Worm (Caenorhabditis elegans) whole organism, L4 larva: ENCODE data around the gene srx-134.
A peak's percentile ranks its signal among the peaks of the same experiment; 100 is the strongest.

Source experiments
- D1046.2 ChIP-seq: fragments of 200-800 bp; sonication (Bioruptor generic); IDR thresholded peaks from 2 replicates; pipeline ENCODE4 v1.3.6; 2022; ENCODE audit warnings: missing genetic modification characterization, missing compliant biosample characterization
- F44E2.7 ChIP-seq: fragments of 200-800 bp; sonication (Bioruptor generic); IDR thresholded peaks from 2 replicates; pipeline ENCODE4 v2.1.2; 2022; ENCODE audit warnings: missing genetic modification characterization, missing compliant biosample characterization
- T26A8.4 ChIP-seq: fragments of 200-800 bp; sonication (Bioruptor generic); IDR thresholded peaks from 2 replicates; pipeline ENCODE4 v1.3.6; 2022; ENCODE audit warnings: missing genetic modification characterization, missing compliant biosample characterization
- ZK337.2 ChIP-seq: fragments of 200-800 bp; sonication (Bioruptor generic); IDR thresholded peaks from 2 replicates; pipeline ENCODE4 v1.3.6; 2022; ENCODE audit warnings: missing genetic modification reagents, missing genetic modification characterization, missing compliant biosample characterization
- ZK546.5 ChIP-seq, 2 experiments: sonication (generic microtip); optimal IDR thresholded peaks; 2 replicates each; lab custom pipeline; 2017; ENCODE audit warnings: missing biosample characterization in 2 of 2, missing genetic modification characterization in 2 of 2
- aha-1 ChIP-seq: fragments of 150-350 bp; peaks from one replicate; lab custom pipeline; 2014; ENCODE audit warnings: missing biosample characterization, missing genetic modification characterization
- ama-1 ChIP-seq: fragments of 150-350 bp; optimal IDR thresholded peaks from 2 replicates; lab custom pipeline; 2014; ENCODE audit warnings: inconsistent platforms, mixed read lengths
- attf-4 ChIP-seq: sonication (generic microtip); optimal IDR thresholded peaks from 3 replicates; lab custom pipeline; 2017; ENCODE audit warnings: missing biosample characterization, missing genetic modification characterization
- ceh-20 ChIP-seq: fragments of 200-800 bp; sonication (Bioruptor generic); IDR thresholded peaks from 2 replicates; pipeline ENCODE4 v1.3.6; 2022; ENCODE audit warnings: missing genetic modification reagents, missing genetic modification characterization, missing compliant biosample characterization
- ceh-62 ChIP-seq: sonication (generic microtip); optimal IDR thresholded peaks from 2 replicates; lab custom pipeline; 2017; ENCODE audit warnings: missing biosample characterization, missing genetic modification characterization
- ceh-82 ChIP-seq: sonication (generic microtip); optimal IDR thresholded peaks from 2 replicates; lab custom pipeline; 2017; ENCODE audit warnings: missing biosample characterization, missing genetic modification characterization
- cey-2 ChIP-seq: sonication (generic microtip); optimal IDR thresholded peaks from 3 replicates; lab custom pipeline; 2017; ENCODE audit warnings: missing genetic modification characterization, mild to moderate bottlenecking, missing compliant biosample characterization, antibody characterized with exemption, borderline replicate concordance; ENCODE audit not compliant: insufficient read depth
- daf-8 ChIP-seq: fragments of 200-800 bp; sonication (Bioruptor generic); IDR thresholded peaks from 2 replicates; pipeline ENCODE4 v1.3.6; 2022; ENCODE audit warnings: missing genetic modification characterization, missing compliant biosample characterization
- dmd-8 ChIP-seq: fragments of 200-800 bp; sonication (Bioruptor generic); IDR thresholded peaks from 2 replicates; pipeline ENCODE4 v1.3.6; 2022; ENCODE audit warnings: missing genetic modification characterization, missing compliant biosample characterization
- dpl-1 ChIP-seq: fragments of 150-350 bp; optimal IDR thresholded peaks from 2 replicates; lab custom pipeline; 2014; ENCODE audit warnings: missing biosample characterization, missing genetic modification reagents, missing genetic modification characterization
- dve-1 ChIP-seq: sonication (generic microtip); optimal IDR thresholded peaks from 2 replicates; lab custom pipeline; 2017; ENCODE audit warnings: antibody characterized with exemption, mild to moderate bottlenecking, missing genetic modification characterization, missing compliant biosample characterization; ENCODE audit not compliant: insufficient read depth
- fkh-10 ChIP-seq: fragments of 150-350 bp; optimal IDR thresholded peaks from 2 replicates; lab custom pipeline; 2014; ENCODE audit warnings: missing biosample characterization, missing genetic modification reagents, missing genetic modification characterization
- gei-8 ChIP-seq: fragments of 200-800 bp; sonication (Bioruptor generic); optimal IDR thresholded peaks from 2 replicates; lab custom pipeline; 2018; ENCODE audit warnings: mild to moderate bottlenecking, missing genetic modification characterization, missing compliant biosample characterization
- mep-1 ChIP-seq: fragments of 150-350 bp; sonication (generic microtip); optimal IDR thresholded peaks from 3 replicates; lab custom pipeline; 2014; ENCODE audit warnings: missing biosample characterization, missing genetic modification characterization
- mxl-3 ChIP-seq: fragments of 200-800 bp; sonication (Bioruptor generic); optimal IDR thresholded peaks from 2 replicates; lab custom pipeline; 2018; ENCODE audit warnings: mild to moderate bottlenecking, missing genetic modification characterization, missing compliant biosample characterization
- nhr-10 ChIP-seq: fragments of 150-350 bp; optimal IDR thresholded peaks from 2 replicates; lab custom pipeline; 2014; ENCODE audit warnings: missing biosample characterization, missing genetic modification characterization
- nhr-25 ChIP-seq: sonication (generic microtip); optimal IDR thresholded peaks from 2 replicates; lab custom pipeline; 2017; ENCODE audit warnings: missing genetic modification characterization, mild to moderate bottlenecking, missing compliant biosample characterization, antibody characterized with exemption, moderate library complexity, borderline replicate concordance; ENCODE audit not compliant: insufficient read depth
- nhr-41 ChIP-seq: fragments of 200-800 bp; sonication (Bioruptor generic); IDR thresholded peaks from 2 replicates; pipeline ENCODE4 v1.3.6; 2022; ENCODE audit warnings: missing genetic modification reagents, missing genetic modification characterization, missing compliant biosample characterization
- nhr-48 ChIP-seq: sonication (generic microtip); optimal IDR thresholded peaks from 2 replicates; lab custom pipeline; 2016; ENCODE audit warnings: mild to moderate bottlenecking, missing genetic modification characterization, missing compliant biosample characterization
- nhr-77 ChIP-seq: fragments of 150-350 bp; optimal IDR thresholded peaks from 2 replicates; lab custom pipeline; 2014; ENCODE audit warnings: missing biosample characterization, missing genetic modification characterization
- php-3 ChIP-seq: fragments of 200-800 bp; sonication (Bioruptor generic); IDR thresholded peaks from 2 replicates; pipeline ENCODE4 v1.3.6; 2022; ENCODE audit warnings: missing genetic modification reagents, missing genetic modification characterization, missing compliant biosample characterization
- rbr-2 ChIP-seq: sonication (generic microtip); optimal IDR thresholded peaks from 2 replicates; lab custom pipeline; 2016; ENCODE audit warnings: missing genotype, missing genetic modification characterization, missing compliant biosample characterization
- set-16 ChIP-seq: fragments of 200-800 bp; sonication (Bioruptor generic); IDR thresholded peaks from 2 replicates; pipeline ENCODE4 v1.3.6; 2022; ENCODE audit warnings: missing genetic modification reagents, missing genetic modification characterization, missing compliant biosample characterization
- tag-97 ChIP-seq: fragments of 200-800 bp; sonication (Bioruptor generic); IDR thresholded peaks from 2 replicates; pipeline ENCODE4 v1.3.6; 2022; ENCODE audit warnings: missing genetic modification characterization, missing compliant biosample characterization
- tra-1 ChIP-seq: fragments of 200-800 bp; sonication (Bioruptor generic); IDR thresholded peaks from 2 replicates; pipeline ENCODE4 v1.3.6; 2022; ENCODE audit warnings: missing genetic modification reagents, missing genetic modification characterization, missing compliant biosample characterization
- unc-130 ChIP-seq: sonication (generic microtip); optimal IDR thresholded peaks from 2 replicates; lab custom pipeline; 2016; ENCODE audit warnings: missing genetic modification reagents, missing genetic modification characterization, missing compliant biosample characterization
- zag-1 ChIP-seq: fragments of 150-350 bp; optimal IDR thresholded peaks from 2 replicates; lab custom pipeline; 2014; ENCODE audit warnings: missing biosample characterization, missing genetic modification characterization
- zip-11 ChIP-seq: fragments of 200-800 bp; sonication (Bioruptor generic); IDR thresholded peaks from 2 replicates; pipeline ENCODE4 v1.3.6; 2022; ENCODE audit warnings: missing genetic modification characterization, missing compliant biosample characterization
- zip-2 ChIP-seq: fragments of 150-350 bp; optimal IDR thresholded peaks from 2 replicates; lab custom pipeline; 2014; ENCODE audit warnings: missing biosample characterization, missing genetic modification characterization

The srx-134 gene

DNA sequence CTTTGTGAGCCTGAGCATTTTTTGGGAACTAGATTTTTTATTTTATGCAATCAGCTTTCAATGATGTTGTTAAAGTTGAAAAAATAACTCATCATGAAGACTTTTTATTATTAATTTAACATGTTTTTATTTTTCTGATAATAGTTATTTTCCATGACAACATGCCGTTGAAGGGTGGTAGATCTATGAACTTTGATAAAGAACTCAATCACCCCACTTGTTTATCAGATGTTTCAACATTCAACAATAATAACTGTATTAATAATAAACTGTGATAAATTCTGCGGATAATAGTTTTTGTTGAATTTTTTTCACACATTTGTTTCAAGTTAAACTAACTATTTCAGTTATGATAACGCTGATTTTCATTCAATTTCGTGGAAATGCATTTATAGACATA is 35.2 kb upstream of the srx-134 start (continued):
- no peak for TF ChIP-seq nhr-48 (tag; lab: Kevin White, UChicago)
- peak; percentile 53 for TF ChIP-seq nhr-77
- no peak for TF ChIP-seq ceh-20 (GFP tag; lab: Robert Waterston, UW)
- TF ChIP-seq fkh-10: no peak
- TF ChIP-seq php-3: peak; percentile 55; the same call in 1 of the 2 replicates
- TF ChIP-seq cey-2 (tag; lab: Kevin White, UChicago): no peak

DNA sequence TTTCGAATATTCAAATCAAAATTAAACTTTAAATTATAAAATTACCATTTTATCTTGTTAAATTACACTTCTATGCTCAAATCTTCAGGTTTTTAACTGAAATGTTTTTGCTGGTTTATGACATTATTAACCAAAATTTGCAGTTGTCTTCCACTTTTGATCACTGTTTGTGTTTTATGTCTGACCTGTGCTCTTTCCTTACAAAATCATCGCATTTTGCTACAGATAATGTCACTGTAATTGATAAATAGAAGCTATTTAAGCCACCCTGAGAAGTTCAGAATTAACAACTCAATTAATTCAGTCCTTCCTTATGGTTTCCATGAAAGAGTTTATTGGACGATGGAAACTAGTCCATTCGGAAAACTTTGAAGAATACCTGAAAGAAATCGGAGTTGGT is 34.2 kb upstream of the srx-134 start, which contains the start of gene lbp-8:
lbp-8 (plus strand) TSS at position 301 of the 400 bp plus-strand sequence.
- TF ChIP-seq ceh-62: no peak
- no peak for TF ChIP-seq rbr-2 (tag; lab: Kevin White, UChicago)

DNA sequence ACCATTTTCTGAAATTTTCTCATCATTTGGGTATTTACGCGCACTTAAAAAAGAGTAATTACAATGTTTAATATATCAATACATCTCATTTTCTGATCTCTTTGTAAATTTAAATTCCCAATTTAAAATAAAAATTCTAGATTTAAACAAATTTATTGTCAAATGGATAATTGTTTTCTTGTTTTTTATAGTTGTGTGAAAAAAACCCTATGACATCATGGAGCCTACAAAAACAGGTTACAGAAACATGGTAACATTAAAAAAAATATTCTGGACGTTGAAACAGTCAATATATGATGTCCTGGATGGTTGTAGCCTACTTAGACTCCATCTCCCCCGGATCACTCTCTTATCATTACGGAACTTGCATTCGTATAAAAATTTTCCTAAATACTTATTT is 33.2 kb upstream of the srx-134 start, which contains the start of gene spp-12:
spp-12 (plus strand) TSS at position 301 of the 400 bp plus-strand sequence.
- TF ChIP-seq D1046.2 (no peak), zip-11 (GFP tag; lab: Robert Waterston, UW) (no peak), nhr-25 (tag; lab: Kevin White, UChicago) (no peak), tra-1 (GFP tag; lab: Robert Waterston, UW) (no peak), mep-1 (tag; lab: Kevin White, UChicago) (no peak), set-16 (no peak), gei-8 (GFP tag; lab: Kevin White, UChicago) (no peak), unc-130 (GFP tag; lab: Kevin White, UChicago) (no peak), mxl-3 (GFP tag; lab: Kevin White, UChicago) (no peak), ZK546.5 (tag; optimal IDR thresholded peaks at IDR 0.05; lab: Kevin White, UChicago) (no peak), ceh-82 (tag; lab: Kevin White, UChicago) (no peak), T26A8.4 (GFP tag; lab: Robert Waterston, UW) (no peak), F44E2.7 (GFP tag; lab: Robert Waterston, UW) (no peak), dpl-1 (GFP tag; lab: Kevin White, UChicago) (no peak), dmd-8 (GFP tag; lab: Robert Waterston, UW) (no peak), tag-97 (GFP tag; lab: Robert Waterston, UW) (no peak)
- TF ChIP-seq, all 104 proteins: peak for 0

DNA sequence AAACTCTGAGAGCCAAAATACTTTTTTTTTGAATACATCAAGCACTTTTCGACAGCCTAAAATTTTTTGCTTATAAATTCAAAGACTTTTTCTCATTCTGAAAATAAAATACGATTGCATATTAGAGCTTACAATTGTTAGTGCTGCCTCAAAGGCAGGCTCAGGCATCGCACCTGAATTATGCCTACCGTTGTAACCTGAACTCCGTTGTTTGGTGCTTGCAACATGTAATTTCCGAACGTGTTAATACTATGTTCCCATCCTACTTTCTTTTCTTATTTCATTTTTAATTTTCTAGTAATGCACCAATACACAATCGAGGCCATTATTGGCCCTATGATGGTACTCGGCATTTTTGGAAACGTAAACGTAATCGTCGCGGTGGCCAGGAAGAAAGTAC is 31.1 kb upstream of the srx-134 start, which contains the start of gene srsx-19:
srsx-19 (plus strand) TSS at position 301 of the 400 bp plus-strand sequence.
- peak; percentile 16 for TF ChIP-seq aha-1 (tag; lab: Kevin White, UChicago)
- no peak for TF ChIP-seq zag-1 (tag; lab: Kevin White, UChicago)
- TF ChIP-seq attf-4 (tag; lab: Kevin White, UChicago): no peak

DNA sequence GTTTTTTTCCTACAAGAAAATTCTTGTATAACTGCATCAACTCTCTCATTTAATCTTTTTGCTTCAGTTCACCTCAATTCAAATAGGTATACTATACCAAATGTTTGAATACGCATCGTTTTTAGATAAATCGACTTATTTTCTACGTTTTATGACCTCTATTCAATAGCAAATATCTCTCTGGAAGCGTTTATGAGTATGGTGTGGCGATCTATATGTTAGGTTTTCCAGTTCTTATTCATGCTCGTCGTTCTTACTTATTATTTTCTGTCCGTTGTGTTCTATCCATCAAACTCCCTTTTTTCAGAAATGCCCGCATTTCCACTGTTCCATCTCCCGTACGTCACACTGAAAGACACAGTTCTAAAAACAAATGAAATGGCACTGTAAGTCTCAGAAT is 24.3 kb upstream of the srx-134 start, which contains the start of gene T22G5.3:
T22G5.3 (plus strand) TSS at position 301 of the 400 bp plus-strand sequence.
- TF ChIP-seq ama-1 (no peak), nhr-10 (tag; lab: Kevin White, UChicago) (no peak), unc-130 (GFP tag; lab: Kevin White, UChicago) (no peak), ZK337.2 (GFP tag; lab: Robert Waterston, UW) (no peak), dve-1 (tag; lab: Kevin White, UChicago) (no peak), zip-2 (tag; lab: Kevin White, UChicago) (no peak), daf-8 (GFP tag; lab: Robert Waterston, UW) (no peak), nhr-25 (tag; lab: Kevin White, UChicago) (no peak), nhr-41 (GFP tag; lab: Robert Waterston, UW) (no peak)
